Fruit fly (Drosophila melanogaster) whole organism, prepupa: Measurements from ENCODE around the gene CG42841.

Source experiments
- CG34406 ChIP-seq: fragments of 200-800 bp; sonication (Bioruptor generic); optimal IDR thresholded peaks from 3 replicates; lab custom pipeline; 2016; ENCODE audit warnings: missing biosample characterization, missing genetic modification characterization
- CG3919 ChIP-seq: fragments of 200-800 bp; sonication (Bioruptor generic); optimal IDR thresholded peaks from 3 replicates; lab custom pipeline; 2016; ENCODE audit warnings: missing biosample characterization, missing genetic modification characterization
- CG6163 ChIP-seq: fragments of 200-800 bp; sonication (Bioruptor generic); IDR thresholded peaks from 3 replicates; pipeline ENCODE4 v1.3.6; 2022; ENCODE audit warnings: missing biosample characterization, missing genetic modification characterization
- CG6808 ChIP-seq: fragments of 200-800 bp; sonication (Bioruptor generic); optimal IDR thresholded peaks from 3 replicates; lab custom pipeline; 2017; ENCODE audit warnings: missing biosample characterization, missing genetic modification characterization, mild to moderate bottlenecking, moderate library complexity, missing genetic modification reagents
- CG9139 ChIP-seq: fragments of 200-800 bp; sonication (Bioruptor generic); optimal IDR thresholded peaks from 3 replicates; lab custom pipeline; 2017; ENCODE audit warnings: missing biosample characterization, mild to moderate bottlenecking, missing genetic modification characterization
- Eip75B ChIP-seq: fragments of 200-800 bp; sonication (Bioruptor generic); optimal IDR thresholded peaks from 3 replicates; lab custom pipeline; 2016; ENCODE audit warnings: missing biosample characterization, missing genetic modification characterization
- OdsH ChIP-seq: fragments of 200-800 bp; sonication (Bioruptor generic); optimal IDR thresholded peaks from 3 replicates; lab custom pipeline; 2016; ENCODE audit warnings: missing biosample characterization, missing genetic modification characterization
- Sox102F ChIP-seq: fragments of 200-800 bp; sonication (Bioruptor generic); optimal IDR thresholded peaks from 2 replicates; lab custom pipeline; 2016; ENCODE audit warnings: missing biosample characterization, mild to moderate bottlenecking, missing genetic modification characterization
- fd59A ChIP-seq: fragments of 200-800 bp; sonication (Bioruptor generic); optimal IDR thresholded peaks from 2 replicates; lab custom pipeline; 2017; ENCODE audit warnings: missing biosample characterization, mild to moderate bottlenecking, missing genetic modification characterization, missing genetic modification reagents
- pdm3 ChIP-seq: fragments of 200-800 bp; sonication (Bioruptor generic); optimal IDR thresholded peaks from 3 replicates; lab custom pipeline; 2016; ENCODE audit warnings: missing biosample characterization, missing genetic modification characterization
- salr ChIP-seq, 2 experiments: fragments of 200-800 bp; sonication (Bioruptor generic); optimal IDR thresholded peaks; 3 replicates each; lab custom pipeline; 2016 to 2018; ENCODE audit warnings: missing biosample characterization in 2 of 2, missing genetic modification characterization in 2 of 2, mild to moderate bottlenecking in 1 of 2

DNA sequence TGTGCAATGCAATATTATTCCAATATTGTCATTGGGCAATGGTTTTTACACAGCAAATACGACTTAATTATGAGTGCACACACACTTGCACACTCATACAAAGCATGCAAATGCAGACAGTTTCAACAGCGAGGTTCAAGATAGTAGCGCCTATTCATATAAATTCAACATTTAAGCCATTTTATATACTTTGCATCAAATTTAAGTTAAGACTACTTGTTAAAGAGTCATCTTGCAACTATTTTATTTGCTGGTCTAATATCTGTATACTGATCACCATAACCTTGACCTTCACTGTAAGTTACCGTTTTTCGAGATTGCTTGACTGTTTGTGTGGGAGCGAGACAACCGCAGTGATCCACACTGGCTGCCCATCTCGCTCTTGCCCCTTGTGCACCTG, 20.0 kb downstream of the CG42841 start:
- no peak for TF ChIP-seq salr (GFP tag; optimal IDR thresholded peaks at IDR 0.05; lab: Kevin White, UChicago)
- no peak for TF ChIP-seq pdm3 (GFP tag; lab: Kevin White, UChicago)
- TF ChIP-seq CG3919 (GFP tag; lab: Kevin White, UChicago), result no peak
- TF ChIP-seq CG6808 (GFP tag; lab: Kevin White, UChicago), result no peak
- no peak for TF ChIP-seq CG34406 (GFP tag; lab: Kevin White, UChicago)
- no peak for TF ChIP-seq CG9139
- no peak for TF ChIP-seq OdsH (GFP tag; lab: Kevin White, UChicago)
- no peak for TF ChIP-seq CG6163 (GFP tag; lab: Robert Waterston, UW)
- TF ChIP-seq fd59A (GFP tag; lab: Kevin White, UChicago), result no peak
- TF ChIP-seq Eip75B, result no peak
- TF ChIP-seq Sox102F, result no peak
